Fruit fly (Drosophila melanogaster) whole organism, embryonic: ENCODE data around the gene PolA1.

Source experiments
- Blimp-1 ChIP-seq: fragments of 200-800 bp; sonication (Bioruptor generic); optimal IDR thresholded peaks from 3 replicates; lab custom pipeline; 2018; ENCODE audit warnings: missing biosample characterization, missing genetic modification characterization, mild to moderate bottlenecking, moderate library complexity, missing genetic modification reagents
- CG1024 ChIP-seq: fragments of 200-800 bp; sonication (Bioruptor generic); IDR thresholded peaks from 2 replicates; pipeline ENCODE4 v1.3.6; 2022; ENCODE audit warnings: missing biosample characterization, missing genetic modification characterization
- CG1529 ChIP-seq: fragments of 200-800 bp; sonication (Bioruptor generic); optimal IDR thresholded peaks from 3 replicates; lab custom pipeline; 2018; ENCODE audit warnings: missing biosample characterization, missing genetic modification characterization
- CG16779 ChIP-seq: fragments of 200-800 bp; sonication (Bioruptor generic); IDR thresholded peaks from 2 replicates; pipeline ENCODE4 v1.3.6; 2022; ENCODE audit warnings: missing biosample characterization, missing genetic modification characterization
- CG18599 ChIP-seq: fragments of 200-800 bp; sonication (Bioruptor generic); optimal IDR thresholded peaks from 3 replicates; lab custom pipeline; 2017; ENCODE audit warnings: missing biosample characterization, missing genetic modification characterization, mild to moderate bottlenecking, moderate library complexity, missing genetic modification reagents
- CG4360 ChIP-seq: fragments of 200-800 bp; sonication (Bioruptor generic); IDR thresholded peaks from 2 replicates; pipeline ENCODE4 v1.3.6; 2022; ENCODE audit warnings: missing biosample characterization, missing genetic modification characterization
- CG4617 ChIP-seq: fragments of 200-800 bp; sonication (Bioruptor generic); optimal IDR thresholded peaks from 3 replicates; lab custom pipeline; 2016; ENCODE audit warnings: missing biosample characterization, missing genetic modification characterization, borderline replicate concordance
- CG5953 ChIP-seq: fragments of 200-800 bp; sonication (Bioruptor generic); IDR thresholded peaks from 2 replicates; pipeline ENCODE4 v1.3.6; 2022; ENCODE audit warnings: missing biosample characterization, missing genetic modification characterization
- CG7987 ChIP-seq: fragments of 200-800 bp; sonication (Bioruptor generic); optimal IDR thresholded peaks from 2 replicates; lab custom pipeline; 2018; ENCODE audit warnings: missing biosample characterization, mild to moderate bottlenecking, missing genetic modification characterization, moderate library complexity
- CG8089 ChIP-seq: fragments of 200-800 bp; sonication (Bioruptor generic); optimal IDR thresholded peaks from 3 replicates; lab custom pipeline; 2016; ENCODE audit warnings: missing biosample characterization, missing genetic modification characterization
- CG8388 ChIP-seq: fragments of 200-800 bp; sonication (Bioruptor generic); optimal IDR thresholded peaks from 2 replicates; lab custom pipeline; 2019; ENCODE audit warnings: missing biosample characterization, mild to moderate bottlenecking, missing genetic modification characterization, moderate library complexity
- D19A ChIP-seq: fragments of 200-800 bp; optimal IDR thresholded peaks from 3 replicates; lab custom pipeline; 2019; ENCODE audit warnings: missing biosample characterization, mild to moderate bottlenecking, missing genetic modification characterization, moderate library complexity
- Doc3 ChIP-seq: fragments of 200-800 bp; sonication (Bioruptor generic); IDR thresholded peaks from 3 replicates; pipeline ENCODE4 v1.3.6; 2022; ENCODE audit warnings: missing biosample characterization, missing genetic modification characterization; ENCODE audit not compliant: partially characterized antibody
- Drgx ChIP-seq: fragments of 200-800 bp; sonication (Bioruptor generic); IDR thresholded peaks from 2 replicates; pipeline ENCODE4 v1.3.6; 2022; ENCODE audit warnings: missing biosample characterization, missing genetic modification characterization
- Fer1 ChIP-seq: fragments of 200-800 bp; sonication (Bioruptor generic); optimal IDR thresholded peaks from 2 replicates; lab custom pipeline; 2017; ENCODE audit warnings: missing biosample characterization, mild to moderate bottlenecking, missing genetic modification characterization
- Fer3 ChIP-seq: fragments of 200-800 bp; sonication (Bioruptor generic); optimal IDR thresholded peaks from 2 replicates; lab custom pipeline; 2018; ENCODE audit warnings: missing biosample characterization, mild to moderate bottlenecking, missing genetic modification characterization, moderate library complexity
- Hey ChIP-seq: fragments of 200-800 bp; sonication (Bioruptor generic); optimal IDR thresholded peaks from 3 replicates; lab custom pipeline; 2018; ENCODE audit warnings: missing biosample characterization, mild to moderate bottlenecking, missing genetic modification characterization
- Hmx ChIP-seq: fragments of 200-800 bp; sonication (Bioruptor generic); optimal IDR thresholded peaks from 2 replicates; lab custom pipeline; 2016; ENCODE audit warnings: missing biosample characterization, missing genetic modification characterization
- Jarid2 ChIP-seq: fragments of 200-800 bp; sonication (Bioruptor generic); optimal IDR thresholded peaks from 3 replicates; lab custom pipeline; 2017; ENCODE audit warnings: mild to moderate bottlenecking, missing biosample characterization, missing genetic modification reagents, missing genetic modification characterization
- Kr ChIP-seq: fragments of 200-800 bp; sonication (Bioruptor generic); optimal IDR thresholded peaks from 2 replicates; lab custom pipeline; 2017; ENCODE audit warnings: missing biosample characterization, mild to moderate bottlenecking, missing genetic modification characterization
- Med ChIP-seq: fragments of 200-800 bp; sonication (Bioruptor generic); peaks from one replicate; lab custom pipeline; 2016; ENCODE audit warnings: missing biosample characterization, missing genetic modification characterization, mild to moderate bottlenecking, inconsistent platforms, moderate library complexity
- NFAT ChIP-seq: fragments of 200-800 bp; sonication (Bioruptor generic); IDR thresholded peaks from 2 replicates; pipeline ENCODE4 v1.3.6; 2022; ENCODE audit warnings: missing biosample characterization, missing genetic modification characterization
- Nf-YC ChIP-seq: fragments of 200-800 bp; optimal IDR thresholded peaks from 3 replicates; lab custom pipeline; 2019; ENCODE audit warnings: missing biosample characterization, mild to moderate bottlenecking, missing genetic modification characterization, moderate library complexity
- Optix ChIP-seq: fragments of 200-800 bp; sonication (Bioruptor generic); IDR thresholded peaks from 3 replicates; pipeline ENCODE4 v1.3.6; 2022; ENCODE audit warnings: missing biosample characterization, missing genetic modification characterization
- Trl ChIP-seq, 3 experiments: fragments of >200 bp in 2 of 3; fragments of 200-800 bp in 1 of 3; sonication (Bioruptor generic) in 1 of 3; optimal IDR thresholded peaks; 2 replicates in 1 of 3; 3 replicates in 2 of 3; lab custom pipeline; 2016 to 2017; ENCODE audit warnings: missing biosample characterization in 1 of 3, missing genetic modification characterization in 1 of 3
- caup ChIP-seq: fragments of 200-800 bp; sonication (Bioruptor generic); optimal IDR thresholded peaks from 3 replicates; lab custom pipeline; 2017; ENCODE audit warnings: missing biosample characterization, mild to moderate bottlenecking, missing genetic modification characterization, moderate library complexity; ENCODE audit not compliant: severe bottlenecking
- chinmo ChIP-seq: fragments of 200-800 bp; sonication (Bioruptor generic); IDR thresholded peaks from 4 replicates; pipeline ENCODE4 v1.3.6; 2022; ENCODE audit warnings: missing biosample characterization, missing genetic modification characterization; ENCODE audit not compliant: partially characterized antibody
- ci ChIP-seq: fragments of 200-800 bp; sonication (Bioruptor generic); IDR thresholded peaks from 3 replicates; pipeline ENCODE4 v1.3.6; 2022; ENCODE audit warnings: missing biosample characterization, missing genetic modification characterization
- crol ChIP-seq: fragments of 200-800 bp; sonication (Bioruptor generic); IDR thresholded peaks from 2 replicates; pipeline ENCODE4 v1.3.6; 2022; ENCODE audit warnings: missing biosample characterization, missing genetic modification characterization
- cwo ChIP-seq: fragments of 200-800 bp; sonication (Bioruptor generic); optimal IDR thresholded peaks from 3 replicates; lab custom pipeline; 2017; ENCODE audit warnings: missing biosample characterization, missing genetic modification characterization, mild to moderate bottlenecking, moderate library complexity, missing genetic modification reagents
- dimm ChIP-seq: fragments of 200-800 bp; sonication (Bioruptor generic); IDR thresholded peaks from 2 replicates; pipeline ENCODE4 v1.3.6; 2022; ENCODE audit warnings: missing biosample characterization, missing genetic modification characterization
- eve ChIP-seq, 2 experiments: fragments of >200 bp; optimal IDR thresholded peaks; 2 replicates each; lab custom pipeline; 2017; ENCODE audit warnings: missing biosample characterization in 2 of 2, missing genetic modification characterization in 2 of 2
- fd102C ChIP-seq: fragments of 200-800 bp; sonication (Bioruptor generic); optimal IDR thresholded peaks from 2 replicates; lab custom pipeline; 2018; ENCODE audit warnings: missing biosample characterization, mild to moderate bottlenecking, missing genetic modification characterization, moderate library complexity
- ftz-f1 ChIP-seq: fragments of 200-800 bp; sonication (Bioruptor generic); optimal IDR thresholded peaks from 2 replicates; lab custom pipeline; 2016; ENCODE audit warnings: missing biosample characterization, missing genetic modification characterization
- gce ChIP-seq: fragments of 200-800 bp; sonication (Bioruptor generic); IDR thresholded peaks from 3 replicates; pipeline ENCODE4 v1.3.6; 2022; ENCODE audit warnings: missing biosample characterization, missing genetic modification characterization
- jing ChIP-seq: fragments of 200-800 bp; sonication (Bioruptor generic); optimal IDR thresholded peaks from 2 replicates; lab custom pipeline; 2018; ENCODE audit warnings: missing biosample characterization, mild to moderate bottlenecking, missing genetic modification characterization
- lbe ChIP-seq: fragments of 200-800 bp; sonication (Bioruptor generic); optimal IDR thresholded peaks from 2 replicates; lab custom pipeline; 2016; ENCODE audit warnings: missing biosample characterization, mild to moderate bottlenecking, missing genetic modification characterization
- maf-S ChIP-seq: fragments of 200-800 bp; sonication (Bioruptor generic); optimal IDR thresholded peaks from 2 replicates; lab custom pipeline; 2016; ENCODE audit warnings: missing biosample characterization, missing genetic modification characterization
- nom ChIP-seq: fragments of 200-800 bp; sonication (Bioruptor generic); optimal IDR thresholded peaks from 2 replicates; lab custom pipeline; 2017; ENCODE audit warnings: missing biosample characterization, missing genetic modification characterization, mild to moderate bottlenecking, moderate library complexity, missing genetic modification reagents
- p53 ChIP-seq: fragments of 200-800 bp; sonication (Bioruptor generic); optimal IDR thresholded peaks from 2 replicates; lab custom pipeline; 2016; ENCODE audit warnings: missing biosample characterization, missing genetic modification characterization
- pros ChIP-seq: fragments of 200-800 bp; sonication (Bioruptor generic); optimal IDR thresholded peaks from 3 replicates; lab custom pipeline; 2019; ENCODE audit warnings: missing biosample characterization, mild to moderate bottlenecking, missing genetic modification characterization, moderate library complexity
- pzg ChIP-seq: fragments of 200-800 bp; sonication (Bioruptor generic); optimal IDR thresholded peaks from 3 replicates; lab custom pipeline; 2018; ENCODE audit warnings: missing biosample characterization, mild to moderate bottlenecking, missing genetic modification characterization, moderate library complexity
- sens ChIP-seq: fragments of 200-800 bp; sonication (Bioruptor generic); peaks from one replicate; lab custom pipeline; 2016; ENCODE audit warnings: missing biosample characterization, missing genetic modification characterization
- tup ChIP-seq: fragments of 200-800 bp; sonication (Bioruptor generic); optimal IDR thresholded peaks from 2 replicates; lab custom pipeline; 2016; ENCODE audit warnings: missing biosample characterization, mild to moderate bottlenecking, missing genetic modification characterization, moderate library complexity
- zf30C ChIP-seq: fragments of 200-800 bp; sonication (Bioruptor generic); optimal IDR thresholded peaks from 3 replicates; lab custom pipeline; 2018; ENCODE audit warnings: missing biosample characterization, mild to moderate bottlenecking, missing genetic modification characterization

Gene PolA1

DNA sequence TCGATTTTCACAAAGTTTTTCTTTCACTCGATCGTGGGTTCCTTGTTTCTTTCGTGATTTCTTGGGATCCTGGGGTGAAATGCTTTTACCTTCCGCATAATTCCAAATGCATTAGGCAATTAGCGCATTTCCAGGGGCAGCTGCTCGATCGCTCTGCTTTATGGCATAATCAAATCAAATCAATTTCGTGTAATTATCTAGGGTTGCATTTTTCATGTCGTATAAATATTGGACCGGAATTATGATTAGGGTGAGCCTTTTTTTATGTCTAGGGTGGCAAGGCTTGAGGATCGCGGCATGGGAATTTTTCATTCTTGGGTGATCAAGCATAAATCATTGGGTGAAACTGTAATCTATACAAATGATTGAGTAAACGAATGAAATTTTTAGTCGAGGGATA is 16.8 kb downstream of the PolA1 start:
- TF ChIP-seq cwo (GFP tag; lab: Kevin White, UChicago) (no peak), tup (no peak), pros (GFP tag; lab: Kevin White, UChicago) (peak; percentile 66)

DNA sequence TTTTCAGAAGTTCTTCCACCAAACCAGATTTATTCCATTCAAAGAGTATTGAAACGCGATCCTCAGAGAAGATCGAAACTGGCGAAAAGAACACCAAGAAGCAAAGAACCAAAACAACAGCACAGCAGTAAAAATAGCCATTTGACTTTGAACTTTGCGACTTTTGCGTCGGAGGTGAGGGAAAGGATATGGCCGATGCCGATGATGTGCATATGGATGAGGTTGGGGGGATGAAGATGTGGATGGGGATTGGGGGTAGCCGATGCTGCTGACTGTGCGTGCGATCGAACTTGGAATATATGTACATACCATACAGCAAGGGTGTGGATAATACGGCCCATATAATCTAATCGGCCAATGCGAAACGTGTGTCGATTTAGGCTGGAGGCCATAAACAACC is 18.1 kb downstream of the PolA1 start:
- 0 out of 2 replicates have a peak, but pooled peaks have one; percentile 41 for TF ChIP-seq CG16779 (GFP tag; lab: Robert Waterston, UW)
- peak; percentile 76 for TF ChIP-seq nom (GFP tag; lab: Kevin White, UChicago)
- no peak for TF ChIP-seq Hmx (GFP tag; lab: Kevin White, UChicago)
- no peak for TF ChIP-seq Kr (GFP tag; lab: Kevin White, UChicago)
- 0 out of 2 replicates have a peak, but pooled peaks have one; percentile 20 for TF ChIP-seq CG5953 (GFP tag; lab: Robert Waterston, UW)
- TF ChIP-seq CG8089 (GFP tag; lab: Kevin White, UChicago), result no peak
- TF ChIP-seq eve (GFP tag; optimal IDR thresholded peaks at IDR 0.05; lab: Kevin White, UChicago), result no peak
- 0 out of 2 replicates have a peak, but pooled peaks have one; percentile 11 for TF ChIP-seq crol (GFP tag; lab: Robert Waterston, UW)
- TF ChIP-seq, all 482 proteins: peak for 4

DNA sequence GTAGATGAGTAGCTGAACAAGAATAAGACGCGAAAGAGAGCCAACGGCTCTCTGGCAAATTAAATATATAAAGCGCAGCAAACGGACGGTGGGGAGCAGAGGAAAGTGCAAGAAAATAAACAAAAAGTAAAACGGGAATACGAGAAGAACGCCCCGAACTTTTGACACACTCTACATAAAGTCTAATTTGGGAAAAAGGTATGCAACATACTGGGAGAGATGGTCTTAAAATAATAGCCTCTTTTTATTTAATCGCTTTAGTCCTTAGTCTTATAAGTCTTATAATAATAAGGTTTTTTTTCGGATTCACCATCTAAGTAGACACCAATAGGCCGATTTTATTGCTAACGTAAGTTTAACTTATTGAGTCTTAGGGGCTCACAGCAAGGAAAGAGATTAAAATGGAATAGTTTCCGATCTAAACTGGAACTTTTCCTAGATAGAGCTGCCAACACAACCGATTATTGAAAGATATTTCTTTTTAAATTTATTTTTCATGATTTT is 18.6 kb downstream of the PolA1 start:
- TF ChIP-seq CG1024 (GFP tag; lab: Robert Waterston, UW) (no peak), maf-S (GFP tag; lab: Kevin White, UChicago) (no peak), Jarid2 (GFP tag; lab: Kevin White, UChicago) (no peak), lbe (GFP tag; lab: Kevin White, UChicago) (no peak), sens (GFP tag; lab: Kevin White, UChicago) (peak; percentile 33), Blimp-1 (GFP tag; lab: Kevin White, UChicago) (no peak), Doc3 (GFP tag; lab: Robert Waterston, UW) (no peak), Nf-YC (tag; lab: Kevin White, UChicago) (no peak), Hey (no peak), CG1529 (GFP tag; lab: Kevin White, UChicago) (no peak), dimm (GFP tag; lab: Robert Waterston, UW) (no peak), chinmo (GFP tag; lab: Robert Waterston, UW) (0 out of 4 replicates have a peak, but pooled peaks have one; percentile 7), Med (GFP tag; lab: Kevin White, UChicago) (no peak), Fer3 (tag; lab: Kevin White, UChicago) (no peak), jing (GFP tag; lab: Kevin White, UChicago) (no peak), NFAT (GFP tag; lab: Robert Waterston, UW) (no peak), CG8388 (GFP tag; lab: Kevin White, UChicago) (no peak), fd102C (GFP tag; lab: Kevin White, UChicago) (no peak), Fer1 (GFP tag; lab: Kevin White, UChicago) (no peak), p53 (GFP tag; lab: Kevin White, UChicago) (no peak), Trl (optimal IDR thresholded peaks at IDR 0.05; lab: Kevin White, UChicago) (peak in 1 of 2 experiments; percentile 11), Trl (GFP tag; optimal IDR thresholded peaks at IDR 0.05; lab: Kevin White, UChicago) (no peak), gce (GFP tag; lab: Robert Waterston, UW) (no peak), CG7987 (GFP tag; lab: Kevin White, UChicago) (no peak), Drgx (GFP tag; lab: Robert Waterston, UW) (peak; percentile 53; the same call in 1 of the 2 replicates), eve (GFP tag; optimal IDR thresholded peaks at IDR 0.05; lab: Kevin White, UChicago) (no peak), D19A (peak; percentile 53), caup (GFP tag; lab: Kevin White, UChicago) (no peak), cwo (GFP tag; lab: Kevin White, UChicago) (no peak), ci (GFP tag; lab: Robert Waterston, UW) (no peak), zf30C (no peak), CG18599 (GFP tag; lab: Kevin White, UChicago) (no peak), nom (GFP tag; lab: Kevin White, UChicago) (peak; percentile 36), Optix (GFP tag; lab: Robert Waterston, UW) (no peak), CG4617 (no peak), CG4360 (GFP tag; lab: Robert Waterston, UW) (no peak), pzg (GFP tag; lab: Kevin White, UChicago) (no peak), ftz-f1 (GFP tag; lab: Kevin White, UChicago) (no peak)
